Worm (Caenorhabditis elegans) whole organism, late embryonic: ENCODE results near the gene ceh-14.

Experiments used
- ama-1 ChIP-seq: fragments of 150-350 bp; optimal IDR thresholded peaks from 2 replicates; lab custom pipeline; 2014
- ceh-9 ChIP-seq: sonication (generic microtip); optimal IDR thresholded peaks from 2 replicates; lab custom pipeline; 2016; ENCODE audit warnings: mild to moderate bottlenecking, missing genetic modification characterization, inconsistent platforms, missing compliant biosample characterization
- elt-4 ChIP-seq: sonication (generic microtip); optimal IDR thresholded peaks from 2 replicates; lab custom pipeline; 2016; ENCODE audit warnings: missing genetic modification characterization, missing compliant biosample characterization
- nfya-1 ChIP-seq: sonication (generic microtip); optimal IDR thresholded peaks from 2 replicates; lab custom pipeline; 2017; ENCODE audit warnings: missing genetic modification characterization, mild to moderate bottlenecking, missing compliant biosample characterization, antibody characterized with exemption, moderate library complexity
- nhr-11 ChIP-seq: fragments of 150-350 bp; optimal IDR thresholded peaks from 2 replicates; lab custom pipeline; 2014; ENCODE audit warnings: missing biosample characterization, missing genetic modification characterization
- ttx-3 ChIP-seq: sonication (generic microtip); optimal IDR thresholded peaks from 2 replicates; lab custom pipeline; 2016; ENCODE audit warnings: missing genetic modification reagents, missing genetic modification characterization, missing compliant biosample characterization

DNA sequence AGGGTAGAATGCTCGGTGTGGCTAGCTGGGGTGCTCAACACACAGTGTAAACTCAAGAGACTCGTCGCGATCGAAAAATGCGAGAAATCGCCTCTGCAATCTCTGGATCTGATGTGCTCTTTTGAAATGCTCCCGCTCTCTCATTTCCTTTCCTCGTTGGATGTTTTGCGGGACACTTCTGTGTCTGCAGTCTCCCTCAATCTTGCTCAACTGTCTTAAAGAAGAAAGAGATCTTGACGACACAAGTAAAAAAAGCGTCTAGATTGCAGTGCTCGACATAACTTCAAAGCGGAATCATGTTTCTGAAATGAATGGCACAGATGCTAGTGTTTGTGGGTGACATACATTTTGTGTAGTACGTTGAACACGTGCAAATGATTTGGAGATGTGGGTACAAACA is 41.1 kb upstream of the ceh-14 start:
- no peak for TF ChIP-seq nfya-1
- TF ChIP-seq ama-1 (lab: Kevin White, UChicago): no peak
- no peak for TF ChIP-seq ceh-9 (tag; lab: Kevin White, UChicago)
- TF ChIP-seq elt-4: no peak
- TF ChIP-seq nhr-11 (tag; lab: Kevin White, UChicago): no peak
- no peak for TF ChIP-seq ttx-3
